Worm (Caenorhabditis elegans): ENCODE data around the gene K10B2.4.

K10B2.4 gene

ce11 chrII:6366696-6367095, 5.9 kb upstream of the K10B2.4 start, which contains the start of gene ctsa-4.1:
Gene ctsa-4.1 (plus strand): TSS chrII:6366996.
- no peak for TF ChIP-seq ztf-23 (GFP tag; IDR thresholded peaks at IDR 0.05)
- no peak for TF ChIP-seq ztf-29 (GFP tag; IDR thresholded peaks at IDR 0.05)
- no peak for TF ChIP-seq T22C8.4 (GFP tag; IDR thresholded peaks at IDR 0.05)
- TF ChIP-seq cog-1 (tag; optimal IDR thresholded peaks at IDR 0.05): no peak
- TF ChIP-seq flt-1 (GFP tag; IDR thresholded peaks at IDR 0.05): no peak
- no peak for TF ChIP-seq med-1 (GFP tag; optimal IDR thresholded peaks at IDR 0.05; ENCODE audit: insufficient read depth)
- TF ChIP-seq ref-1 (GFP tag; conservative IDR thresholded peaks at IDR 0.05): no peak
- no peak for TF ChIP-seq tab-1 (GFP tag; IDR thresholded peaks at IDR 0.05)
- TF ChIP-seq klf-2 (GFP tag; conservative IDR thresholded peaks at IDR 0.05): no peak

DNA sequence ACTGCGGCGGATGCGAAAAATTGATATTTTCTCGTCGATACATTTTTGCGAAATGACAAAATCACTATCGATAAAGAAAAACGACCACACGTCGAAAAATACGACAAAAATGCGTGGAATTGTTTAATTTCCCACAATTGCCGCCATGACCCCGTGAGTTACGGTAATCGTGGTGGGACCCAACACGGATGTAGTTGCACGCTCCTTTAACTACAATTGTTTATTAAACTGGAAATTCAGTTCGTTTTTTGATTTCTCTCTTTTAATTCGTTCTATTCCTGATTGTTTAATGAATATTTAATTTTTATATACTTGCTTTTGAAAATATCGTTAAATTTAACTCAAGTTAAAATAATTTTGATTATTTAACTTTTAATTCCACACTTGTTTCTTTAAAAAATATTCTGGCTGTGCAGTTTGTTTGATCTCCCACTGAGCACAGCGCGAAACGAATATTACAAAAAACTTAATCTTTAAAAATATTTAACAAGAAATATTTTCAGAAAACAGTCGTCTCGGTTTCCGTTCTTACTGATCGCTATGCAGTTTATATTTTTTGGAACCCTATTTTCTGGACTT, 4.6 kb upstream of the K10B2.4 start, which contains the start of the genes ani-2 and clec-88:
TSS of gene ani-2 (minus strand) at position 131 of the 579 bp plus-strand sequence.
TSS of gene clec-88 (plus strand) at position 486 of the 579 bp plus-strand sequence.
- TF ChIP-seq cog-1 (tag; optimal IDR thresholded peaks at IDR 0.05) (no peak), klf-2 (GFP tag; conservative IDR thresholded peaks at IDR 0.05) (no peak), flt-1 (GFP tag; IDR thresholded peaks at IDR 0.05) (no peak), ztf-23 (GFP tag; IDR thresholded peaks at IDR 0.05) (no peak), T22C8.4 (GFP tag; IDR thresholded peaks at IDR 0.05) (no peak), tab-1 (GFP tag; IDR thresholded peaks at IDR 0.05) (no peak), ztf-29 (GFP tag; IDR thresholded peaks at IDR 0.05) (no peak)

DNA sequence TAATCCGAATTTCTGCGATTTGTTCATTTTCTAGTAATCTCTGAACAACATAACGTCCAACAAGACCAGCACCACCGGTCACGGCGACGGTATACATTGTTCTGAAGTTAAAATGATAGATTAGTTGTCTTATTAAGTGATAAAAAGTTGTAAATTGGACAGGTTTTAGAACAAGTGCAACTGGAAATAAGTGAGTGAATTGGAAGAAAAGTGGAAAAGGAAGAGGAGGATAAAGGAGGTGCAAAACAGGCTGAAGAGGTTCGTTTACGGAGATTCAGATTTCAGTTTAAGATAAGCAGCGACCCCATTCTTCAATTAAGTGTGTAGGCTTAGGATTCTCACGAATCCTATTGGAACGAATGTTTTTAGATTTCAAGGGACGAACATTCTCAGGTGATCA, 1.9 kb downstream of the K10B2.4 start, which contains the start of gene C32D5.12:
TSS of gene C32D5.12 (minus strand) at position 101 of the 400 bp plus-strand sequence.
- no peak for TF ChIP-seq tab-1 (GFP tag; IDR thresholded peaks at IDR 0.05)
- no peak for TF ChIP-seq ztf-29 (GFP tag; IDR thresholded peaks at IDR 0.05)
- TF ChIP-seq klf-2 (GFP tag; conservative IDR thresholded peaks at IDR 0.05): no peak
- no peak for TF ChIP-seq ztf-23 (GFP tag; IDR thresholded peaks at IDR 0.05)
- no peak for TF ChIP-seq T22C8.4 (GFP tag; IDR thresholded peaks at IDR 0.05)

- TF ChIP-seq med-1 (GFP tag; optimal IDR thresholded peaks at IDR 0.05; ENCODE audit: insufficient read depth) (no peak), klf-2 (GFP tag; conservative IDR thresholded peaks at IDR 0.05) (no peak), ztf-23 (GFP tag; IDR thresholded peaks at IDR 0.05) (no peak), T22C8.4 (GFP tag; IDR thresholded peaks at IDR 0.05) (no peak), ref-1 (GFP tag; conservative IDR thresholded peaks at IDR 0.05) (no peak), tab-1 (GFP tag; IDR thresholded peaks at IDR 0.05) (no peak), flt-1 (GFP tag; IDR thresholded peaks at IDR 0.05) (no peak), ztf-29 (GFP tag; IDR thresholded peaks at IDR 0.05) (no peak), cog-1 (tag; optimal IDR thresholded peaks at IDR 0.05) (no peak)
Measured at ce11 chrII:6358232-6358631, 2.5 kb downstream of the K10B2.4 start.

DNA sequence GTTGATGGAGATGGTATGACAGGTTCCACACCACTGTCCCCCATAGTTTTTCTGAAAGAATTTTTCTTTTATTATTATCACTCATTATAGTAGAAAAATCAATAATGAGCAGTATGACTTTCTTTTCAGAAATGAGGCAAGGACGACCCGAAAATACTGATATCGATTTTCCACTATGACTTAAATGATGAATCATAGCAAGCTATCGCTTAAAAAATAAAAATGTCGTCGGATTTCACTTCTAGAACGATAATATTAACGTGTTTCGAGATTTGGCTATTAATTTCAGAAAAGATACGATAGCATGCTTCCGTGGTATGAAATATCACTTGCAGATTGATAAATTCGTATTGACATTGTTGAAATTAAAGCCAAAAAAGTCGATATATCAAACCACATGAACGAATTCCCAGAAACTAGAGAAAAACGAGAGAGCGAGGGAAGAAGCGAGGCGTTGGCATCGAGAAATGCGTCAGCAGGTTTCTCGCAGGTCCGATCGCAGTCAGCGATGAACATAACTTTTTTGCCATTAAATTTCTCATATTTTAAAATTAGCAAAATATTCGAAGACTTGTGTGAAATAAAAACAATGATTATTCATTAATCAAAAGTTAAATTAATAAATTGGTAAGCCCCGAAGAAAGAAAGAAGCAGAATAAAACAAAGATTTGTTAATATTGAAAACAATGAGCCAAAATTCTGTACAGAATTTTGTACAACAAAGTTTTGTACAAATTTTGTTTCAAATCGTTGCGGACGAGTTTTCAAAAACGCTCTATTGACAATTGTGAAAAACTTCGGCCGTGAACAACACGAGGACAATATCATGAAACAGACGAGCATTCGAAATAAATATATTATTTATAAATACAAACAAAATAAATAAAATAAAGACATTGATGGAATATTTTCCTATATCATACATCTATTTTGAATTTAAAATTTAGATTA, 5.1 kb downstream of the K10B2.4 start, which contains the start of gene C32D5.11:
TSS of gene C32D5.11 (minus strand) at position 51 of the 951 bp plus-strand sequence.
- TF ChIP-seq ztf-23 (GFP tag; IDR thresholded peaks at IDR 0.05) (0 out of 2 replicates have a peak, but pooled peaks have one; percentile 31), cog-1 (tag; optimal IDR thresholded peaks at IDR 0.05) (no peak), med-1 (GFP tag; optimal IDR thresholded peaks at IDR 0.05; ENCODE audit: insufficient read depth) (peak; percentile 18), T22C8.4 (GFP tag; IDR thresholded peaks at IDR 0.05) (peak; percentile 7; the same call in 1 of the 2 replicates), tab-1 (GFP tag; IDR thresholded peaks at IDR 0.05) (no peak)

- TF ChIP-seq ref-1 (GFP tag; conservative IDR thresholded peaks at IDR 0.05) (no peak), klf-2 (GFP tag; conservative IDR thresholded peaks at IDR 0.05) (no peak), flt-1 (GFP tag; IDR thresholded peaks at IDR 0.05) (no peak), cog-1 (tag; optimal IDR thresholded peaks at IDR 0.05) (no peak), med-1 (GFP tag; optimal IDR thresholded peaks at IDR 0.05; ENCODE audit: insufficient read depth) (no peak), ztf-23 (GFP tag; IDR thresholded peaks at IDR 0.05) (no peak)
Measured at ce11 chrII:6351887-6352286, 8.9 kb downstream of the K10B2.4 start, which contains the start of gene C32D5.10. Gene C32D5.10 (minus strand): TSS chrII:6351987.

- TF ChIP-seq flt-1 (GFP tag; IDR thresholded peaks at IDR 0.05): no peak
- TF ChIP-seq ref-1 (GFP tag; conservative IDR thresholded peaks at IDR 0.05): no peak
- no peak for TF ChIP-seq klf-2 (GFP tag; conservative IDR thresholded peaks at IDR 0.05)
- no peak for TF ChIP-seq T22C8.4 (GFP tag; IDR thresholded peaks at IDR 0.05)
- no peak for TF ChIP-seq med-1 (GFP tag; optimal IDR thresholded peaks at IDR 0.05; ENCODE audit: insufficient read depth)
- no peak for TF ChIP-seq tab-1 (GFP tag; IDR thresholded peaks at IDR 0.05)
- TF ChIP-seq cog-1 (tag; optimal IDR thresholded peaks at IDR 0.05): no peak
- no peak for TF ChIP-seq ztf-29 (GFP tag; IDR thresholded peaks at IDR 0.05)
- TF ChIP-seq ztf-23 (GFP tag; IDR thresholded peaks at IDR 0.05): no peak
Measured at ce11 chrII:6349968-6350367, 10.8 kb downstream of the K10B2.4 start.

ce11 chrII:6348360-6348759, 12.4 kb downstream of the K10B2.4 start:
- TF ChIP-seq ztf-23 (GFP tag; IDR thresholded peaks at IDR 0.05) (no peak; the same call in 1 of the 2 replicates), med-1 (GFP tag; optimal IDR thresholded peaks at IDR 0.05; ENCODE audit: insufficient read depth) (no peak), cog-1 (tag; optimal IDR thresholded peaks at IDR 0.05) (peak; percentile 68), tab-1 (GFP tag; IDR thresholded peaks at IDR 0.05) (0 out of 2 replicates have a peak, but pooled peaks have one; percentile 11), flt-1 (GFP tag; IDR thresholded peaks at IDR 0.05) (0 out of 2 replicates have a peak, but pooled peaks have one; percentile 51)

Data from whole organism, midembryonic.